Fruit fly (Drosophila melanogaster): ENCODE results near the gene CG31638.

DNA sequence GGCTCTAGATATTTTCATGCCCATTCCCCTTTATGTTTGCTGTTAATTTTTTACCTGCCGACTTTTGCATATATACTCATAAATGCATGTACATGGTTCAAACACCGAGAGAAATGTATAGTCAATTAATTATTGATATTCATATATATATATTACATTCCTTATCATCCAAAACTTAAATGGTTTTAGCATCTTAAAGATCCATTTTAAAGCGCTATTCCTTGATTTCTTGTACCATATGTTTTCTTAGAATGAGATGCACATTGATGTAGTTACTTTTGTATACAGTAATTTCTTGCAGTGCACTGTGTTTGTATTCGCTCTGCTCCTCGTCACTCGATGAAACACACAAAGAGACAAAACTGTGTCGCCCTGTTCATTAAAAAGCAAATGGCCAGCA lies 17.8 kb downstream of the CG31638 start:
- TF ChIP-seq Clk (GFP tag; optimal IDR thresholded peaks at IDR 0.05), result no peak
- TF ChIP-seq kay (GFP tag; ENCODE audit: borderline replicate concordance), result no peak
